Worm (Caenorhabditis elegans): ENCODE measurements around the gene prx-3.

DNA sequence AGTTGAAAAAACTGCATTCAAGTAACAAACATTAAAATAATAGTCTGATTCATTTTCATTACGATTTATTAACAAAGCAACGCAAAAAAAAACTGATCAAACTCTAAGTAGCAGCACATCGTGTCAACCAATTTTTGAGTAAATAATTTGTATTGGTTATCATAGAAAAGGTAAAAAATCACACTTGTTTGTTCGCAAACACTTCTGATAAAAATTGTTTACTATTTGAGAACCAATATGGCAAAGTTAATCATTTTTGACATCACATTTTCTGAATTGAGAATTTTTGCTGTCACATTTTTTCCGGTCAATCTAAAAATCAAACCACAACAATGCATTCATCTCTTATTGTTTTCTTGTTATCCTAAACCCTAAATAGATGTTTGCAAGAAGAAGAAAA is 8.6 kb upstream of the prx-3 start:
- TF ChIP-seq dao-5 (tag; optimal IDR thresholded peaks at IDR 0.05) (no peak), him-1 (tag; optimal IDR thresholded peaks at IDR 0.05) (no peak)

All from whole organism, L4/young adult.